Fruit fly (Drosophila melanogaster): ENCODE results near the gene sba.

Gene sba

DNA sequence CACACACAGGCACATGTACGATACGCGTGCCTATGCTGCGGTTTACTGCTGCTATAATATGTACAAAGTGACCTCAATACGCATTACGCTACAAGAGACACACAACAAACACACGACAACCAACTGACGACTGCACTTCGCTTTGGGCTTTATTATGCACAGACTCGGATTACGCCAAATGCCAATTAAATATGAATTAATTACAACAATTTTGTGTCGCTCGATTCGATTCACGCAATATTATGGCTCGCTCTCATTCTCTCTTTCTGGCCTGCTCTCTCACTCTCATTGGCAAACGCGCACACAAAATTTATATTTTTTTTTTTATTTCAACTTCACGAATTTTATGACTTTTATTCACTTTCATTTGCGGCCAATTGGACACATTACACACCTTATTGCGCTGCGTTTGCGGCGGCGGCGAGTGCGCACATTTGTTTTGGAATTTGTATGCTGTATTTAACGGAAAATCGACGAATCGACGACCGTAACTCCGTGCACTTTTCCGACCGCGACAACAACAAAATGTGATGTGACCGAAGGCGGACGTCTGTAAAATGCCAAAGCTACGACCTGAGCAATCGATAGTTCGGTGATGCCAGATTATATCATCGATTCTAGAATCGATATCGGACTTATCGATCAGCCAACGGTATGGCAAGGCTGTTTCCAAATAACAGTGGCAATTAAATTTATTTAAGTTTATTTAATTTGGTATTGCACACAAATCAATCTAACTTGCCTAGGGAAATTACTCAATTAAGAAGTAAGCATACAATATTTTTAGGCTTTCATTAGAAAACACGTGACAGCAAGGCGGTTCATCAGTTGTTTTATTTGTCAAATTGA lies at the start of gene sba, which contains the start of gene CG31141 (continued):
- TF ChIP-seq Myb (GFP tag; optimal IDR thresholded peaks at IDR 0.05) (peak; percentile 86), HmgZ (tag; optimal IDR thresholded peaks at IDR 0.05) (peak; percentile 67), grau (tag; optimal IDR thresholded peaks at IDR 0.05) (peak; percentile 21), NK7.1 (GFP tag; optimal IDR thresholded peaks at IDR 0.05) (no peak), kni (GFP tag; optimal IDR thresholded peaks at IDR 0.05) (peak; percentile 52), CG3838 (GFP tag; optimal IDR thresholded peaks at IDR 0.05) (no peak), CG12299 (tag; optimal IDR thresholded peaks at IDR 0.05) (peak; percentile 50), Sin3A (optimal IDR thresholded peaks at IDR 0.05) (peak; percentile 66), CG8290 (GFP tag; optimal IDR thresholded peaks at IDR 0.05) (no peak), CG8290 (tag; optimal IDR thresholded peaks at IDR 0.05) (peak in 1 of 2 experiments; percentile 81), Opbp (GFP tag; IDR thresholded peaks at IDR 0.05; ENCODE audit: partially characterized antibody) (peak; percentile 88), Bgb (GFP tag; IDR thresholded peaks at IDR 0.05; ENCODE audit: partially characterized antibody) (peak; percentile 96), wek (GFP tag; optimal IDR thresholded peaks at IDR 0.05) (peak; percentile 44), CG2712 (tag; optimal IDR thresholded peaks at IDR 0.05) (peak; percentile 0), ato (GFP tag; IDR thresholded peaks at IDR 0.05; ENCODE audit: partially characterized antibody) (peak; percentile 84), CG7786 (GFP tag; optimal IDR thresholded peaks at IDR 0.05) (no peak), Hr51 (GFP tag; optimal IDR thresholded peaks at IDR 0.05) (no peak), corto (GFP tag; optimal IDR thresholded peaks at IDR 0.05) (no peak), Dad (GFP tag; optimal IDR thresholded peaks at IDR 0.05) (peak; percentile 24), CG4854 (GFP tag; optimal IDR thresholded peaks at IDR 0.05) (no peak), NFAT (GFP tag; IDR thresholded peaks at IDR 0.05) (0 out of 2 replicates have a peak, but pooled peaks have one; percentile 20), CG5245 (GFP tag; optimal IDR thresholded peaks at IDR 0.05) (no peak), CG18011 (GFP tag; optimal IDR thresholded peaks at IDR 0.05) (no peak), odd (GFP tag; optimal IDR thresholded peaks at IDR 0.05) (peak; percentile 60), CG32772 (GFP tag; IDR thresholded peaks at IDR 0.05) (peak; percentile 44), CoRest (tag; optimal IDR thresholded peaks at IDR 0.05) (peak; percentile 59), CG15601 (tag; optimal IDR thresholded peaks at IDR 0.05) (peak; percentile 56), fd96Cb (tag; optimal IDR thresholded peaks at IDR 0.05) (no peak), Deaf1 (tag; optimal IDR thresholded peaks at IDR 0.05) (peak; percentile 72), Dfd (GFP tag; optimal IDR thresholded peaks at IDR 0.05) (no peak), sna (GFP tag; IDR thresholded peaks at IDR 0.05; ENCODE audit: partially characterized antibody) (peak; percentile 73), Fer1 (GFP tag; optimal IDR thresholded peaks at IDR 0.05) (peak; percentile 48), CG1603 (tag; optimal IDR thresholded peaks at IDR 0.05) (peak; percentile 80), pita (GFP tag; optimal IDR thresholded peaks at IDR 0.05) (no peak), Eip74EF (GFP tag; optimal IDR thresholded peaks at IDR 0.05) (peak in 1 of 2 experiments; percentile 27), gfzf (GFP tag; optimal IDR thresholded peaks at IDR 0.05) (peak; percentile 88), zen2 (GFP tag; IDR thresholded peaks at IDR 0.05; ENCODE audit: partially characterized antibody) (peak; percentile 86), CG4404 (GFP tag; IDR thresholded peaks at IDR 0.05) (no peak), caup (GFP tag; optimal IDR thresholded peaks at IDR 0.05; ENCODE audit: severe bottlenecking) (peak; percentile 41), CrebB (tag; optimal IDR thresholded peaks at IDR 0.05) (peak; percentile 52), nau (GFP tag; optimal IDR thresholded peaks at IDR 0.05) (no peak), insv (GFP tag; optimal IDR thresholded peaks at IDR 0.05) (peak in 1 of 2 experiments; percentile 4), CG8765 (GFP tag; IDR thresholded peaks at IDR 0.05) (no peak), rib (GFP tag; IDR thresholded peaks at IDR 0.05) (no peak), amos (GFP tag; IDR thresholded peaks at IDR 0.05; ENCODE audit: partially characterized antibody) (peak; percentile 94), CG7963 (GFP tag; IDR thresholded peaks at IDR 0.05; ENCODE audit: partially characterized antibody) (peak; percentile 81), mam (GFP tag; optimal IDR thresholded peaks at IDR 0.05) (peak; percentile 9)

Measured in whole organism, embryonic.